Worm (Caenorhabditis elegans) whole organism, L4 larva: ENCODE data around the gene nifk-1.
A peak's percentile ranks its signal among the peaks of the same experiment; 100 is the strongest.

Source experiments
- ZK546.5 ChIP-seq, 2 experiments: sonication (generic microtip); optimal IDR thresholded peaks; 2 replicates each; lab custom pipeline; 2017; ENCODE audit warnings: missing biosample characterization in 2 of 2, missing genetic modification characterization in 2 of 2
- daf-16 ChIP-seq, 3 experiments: sonication (generic microtip); optimal IDR thresholded peaks; 2 replicates each; lab custom pipeline; 2016 to 2017; ENCODE audit warnings: missing genetic modification characterization in 3 of 3, missing genetic modification reagents in 3 of 3, mild to moderate bottlenecking in 2 of 3, missing compliant biosample characterization in 2 of 3, missing biosample characterization in 1 of 3, moderate library complexity in 1 of 3
- duxl-1 ChIP-seq: sonication (generic microtip); optimal IDR thresholded peaks from 2 replicates; lab custom pipeline; 2016; ENCODE audit warnings: mild to moderate bottlenecking, missing genetic modification characterization, moderate library complexity, missing compliant biosample characterization; ENCODE audit not compliant: poor library complexity
- egl-27 ChIP-seq: sonication (generic microtip); optimal IDR thresholded peaks from 3 replicates; lab custom pipeline; 2017; ENCODE audit warnings: missing biosample characterization, missing genetic modification reagents, missing genetic modification characterization
- jun-1 ChIP-seq: fragments of 150-350 bp; optimal IDR thresholded peaks from 2 replicates; lab custom pipeline; 2014; ENCODE audit warnings: missing biosample characterization, missing genetic modification reagents, missing genetic modification characterization
- lin-13 ChIP-seq: fragments of 150-350 bp; optimal IDR thresholded peaks from 2 replicates; lab custom pipeline; 2014; ENCODE audit warnings: missing biosample characterization, missing genetic modification reagents, missing genetic modification characterization
- lir-3 ChIP-seq: sonication (generic microtip); optimal IDR thresholded peaks from 2 replicates; lab custom pipeline; 2016; ENCODE audit warnings: mild to moderate bottlenecking, missing genetic modification characterization, missing compliant biosample characterization
- nhr-77 ChIP-seq: fragments of 150-350 bp; optimal IDR thresholded peaks from 2 replicates; lab custom pipeline; 2014; ENCODE audit warnings: missing biosample characterization, missing genetic modification characterization
- saeg-2 ChIP-seq: fragments of 200-800 bp; sonication (Bioruptor generic); IDR thresholded peaks from 2 replicates; pipeline ENCODE4 v1.3.6; 2022; ENCODE audit warnings: missing genetic modification reagents, missing genetic modification characterization, missing compliant biosample characterization
- snpc-4 ChIP-seq: fragments of 150-350 bp; optimal IDR thresholded peaks from 2 replicates; lab custom pipeline; 2014; ENCODE audit warnings: missing biosample characterization, missing genetic modification characterization
- unc-130 ChIP-seq: sonication (generic microtip); optimal IDR thresholded peaks from 2 replicates; lab custom pipeline; 2016; ENCODE audit warnings: missing genetic modification reagents, missing genetic modification characterization, missing compliant biosample characterization
- zag-1 ChIP-seq: fragments of 150-350 bp; optimal IDR thresholded peaks from 2 replicates; lab custom pipeline; 2014; ENCODE audit warnings: missing biosample characterization, missing genetic modification characterization

DNA sequence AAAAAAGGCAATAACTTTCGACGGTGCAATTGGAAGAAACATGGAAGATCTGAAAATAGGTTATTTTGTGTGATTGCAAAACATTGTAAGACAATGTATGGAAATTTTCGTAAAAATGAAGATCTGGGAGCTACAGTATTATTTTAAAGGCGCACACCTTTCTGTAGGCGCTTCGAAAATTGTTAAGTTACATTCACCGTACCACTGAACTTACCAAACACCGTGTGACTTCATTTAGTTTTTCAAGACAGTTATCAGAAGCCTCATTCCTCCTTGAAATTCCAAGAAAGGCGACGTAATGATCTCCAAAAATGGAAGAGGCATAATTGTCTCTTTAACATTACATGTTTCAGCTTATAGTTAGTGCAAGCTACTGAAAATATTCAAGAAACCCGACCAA is 39.2 kb downstream of the nifk-1 start:
- TF ChIP-seq ZK546.5 (tag; optimal IDR thresholded peaks at IDR 0.05; lab: Kevin White, UChicago) (no peak), lir-3 (tag; lab: Kevin White, UChicago) (no peak), jun-1 (tag; lab: Kevin White, UChicago) (no peak), daf-16 (GFP tag; optimal IDR thresholded peaks at IDR 0.05; lab: Kevin White, UChicago) (peak in 1 of 2 experiments; percentile 44), daf-16 (tag; optimal IDR thresholded peaks at IDR 0.05; lab: Kevin White, UChicago) (no peak), snpc-4 (tag; lab: Kevin White, UChicago) (no peak), egl-27 (tag; lab: Kevin White, UChicago) (no peak), unc-130 (GFP tag; lab: Kevin White, UChicago) (no peak), duxl-1 (tag; lab: Kevin White, UChicago) (peak; percentile 71), zag-1 (tag; lab: Kevin White, UChicago) (no peak), lin-13 (GFP tag; lab: Kevin White, UChicago) (no peak), saeg-2 (GFP tag; lab: Robert Waterston, UW) (no peak), nhr-77 (tag; lab: Kevin White, UChicago) (no peak)
